Worm (Caenorhabditis elegans) whole organism, midembryonic: ENCODE measurements around the gene shw-1.

Source experiments
- cog-1 ChIP-seq: sonication (generic microtip); optimal IDR thresholded peaks from 2 replicates; lab custom pipeline; 2016; ENCODE audit warnings: missing genetic modification characterization, missing compliant biosample characterization
- flt-1 ChIP-seq: fragments of 200-800 bp; sonication (Bioruptor generic); IDR thresholded peaks from 2 replicates; pipeline ENCODE4 v1.3.6; 2022; ENCODE audit warnings: missing genetic modification characterization, missing compliant biosample characterization
- klf-2 ChIP-seq: fragments of 200-800 bp; sonication (Bioruptor generic); conservative IDR thresholded peaks from 2 replicates; pipeline ENCODE4 v1.3.6; 2022; ENCODE audit warnings: missing genetic modification reagents, missing genetic modification characterization, missing compliant biosample characterization
- ref-1 ChIP-seq: fragments of 200-800 bp; sonication (Bioruptor generic); conservative IDR thresholded peaks from 2 replicates; pipeline ENCODE4 v1.3.6; 2022; ENCODE audit warnings: missing genetic modification reagents, missing genetic modification characterization, missing compliant biosample characterization
- tab-1 ChIP-seq: fragments of 200-800 bp; sonication (Bioruptor generic); IDR thresholded peaks from 2 replicates; pipeline ENCODE4 v1.3.6; 2022; ENCODE audit warnings: missing genetic modification characterization, missing compliant biosample characterization
- ztf-29 ChIP-seq: fragments of 200-800 bp; sonication (Bioruptor generic); IDR thresholded peaks from 2 replicates; pipeline ENCODE4 v1.3.6; 2022; ENCODE audit warnings: missing genetic modification reagents, missing genetic modification characterization, missing compliant biosample characterization

- TF ChIP-seq ztf-29 (GFP tag; lab: Robert Waterston, UW) (no peak), flt-1 (no peak), klf-2 (GFP tag; lab: Robert Waterston, UW) (no peak), ref-1 (GFP tag; lab: Robert Waterston, UW) (no peak), cog-1 (tag; lab: Kevin White, UChicago) (no peak), tab-1 (GFP tag; lab: Robert Waterston, UW) (no peak)
Observed at ce11 chrII:8370194-8370593, 48.9 kb upstream of the shw-1 start.
